Worm (Caenorhabditis elegans) whole organism, L3 larva: ENCODE data around the gene C08E3.1.
"Not testable (repeated sequence)": the region's sequence is repeated elsewhere in the genome, so short reads cannot be mapped to it uniquely, and the experiment has no call there.

Experiments used
- ama-1 ChIP-seq: fragments of 150-350 bp; optimal IDR thresholded peaks from 2 replicates; lab custom pipeline; 2018
- ceh-28 ChIP-seq: fragments of 150-350 bp; optimal IDR thresholded peaks from 2 replicates; lab custom pipeline; 2014; ENCODE audit warnings: missing biosample characterization, missing genetic modification reagents, missing genetic modification characterization
- lin-39 ChIP-seq: fragments of 150-350 bp; optimal IDR thresholded peaks from 2 replicates; lab custom pipeline; 2018; ENCODE audit warnings: missing biosample characterization, missing genetic modification reagents, missing genetic modification characterization
- mdl-1 ChIP-seq: fragments of 150-350 bp; optimal IDR thresholded peaks from 2 replicates; lab custom pipeline; 2014; ENCODE audit warnings: missing biosample characterization, missing genetic modification characterization
- mml-1 ChIP-seq: fragments of 150-350 bp; sonication (generic microtip); optimal IDR thresholded peaks from 3 replicates; lab custom pipeline; 2014; ENCODE audit warnings: missing biosample characterization, missing genetic modification characterization
- nfya-1 ChIP-seq: sonication (generic microtip); optimal IDR thresholded peaks from 2 replicates; lab custom pipeline; 2017; ENCODE audit warnings: missing genetic modification characterization, mild to moderate bottlenecking, missing compliant biosample characterization, antibody characterized with exemption, moderate library complexity; ENCODE audit not compliant: insufficient read depth
- nhr-11 ChIP-seq: fragments of 150-350 bp; optimal IDR thresholded peaks from 2 replicates; lab custom pipeline; 2014; ENCODE audit warnings: missing biosample characterization, missing genetic modification characterization
- nhr-237 ChIP-seq: fragments of 150-350 bp; optimal IDR thresholded peaks from 2 replicates; lab custom pipeline; 2014; ENCODE audit warnings: missing biosample characterization, missing genetic modification characterization
- pqm-1 ChIP-seq: fragments of 150-350 bp; optimal IDR thresholded peaks from 2 replicates; lab custom pipeline; 2017; ENCODE audit warnings: missing biosample characterization, missing genetic modification characterization, inconsistent platforms
- snpc-4 ChIP-seq: fragments of 150-350 bp; optimal IDR thresholded peaks from 2 replicates; lab custom pipeline; 2014; ENCODE audit warnings: missing biosample characterization, missing genetic modification characterization

DNA sequence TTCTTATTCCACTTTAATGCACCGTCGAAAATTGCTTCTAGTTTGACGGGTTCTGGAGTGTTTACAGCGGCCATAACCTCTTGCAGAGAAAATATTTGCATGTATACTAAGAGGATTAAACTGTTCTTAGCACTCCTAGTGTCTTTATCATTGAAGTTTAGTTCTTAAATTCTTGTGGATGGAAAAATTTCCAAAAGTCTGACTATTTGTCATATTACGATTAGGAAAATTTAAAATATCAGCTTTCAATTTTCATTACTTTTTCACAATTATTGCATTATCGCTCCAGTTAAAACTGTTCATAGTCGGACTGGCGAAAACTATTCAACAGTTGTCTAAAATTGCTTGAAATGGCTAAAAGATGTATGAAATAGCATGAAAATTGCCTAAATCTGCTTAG, 27.3 kb downstream of the C08E3.1 start, which contains the start of gene ZC204.13:
- TF ChIP-seq ama-1 (lab: Kevin White, UChicago); snpc-4 (tag; lab: Kevin White, UChicago); lin-39 (tag; lab: Kevin White, UChicago); pqm-1 (tag; lab: Kevin White, UChicago); nhr-11; ceh-28 (tag; lab: Kevin White, UChicago); nfya-1; mml-1; mdl-1 (tag; lab: Kevin White, UChicago); nhr-237 (tag; lab: Kevin White, UChicago): not testable (repeated sequence)
